Fruit fly (Drosophila melanogaster): ENCODE data around the gene CG18754.

Gene CG18754

DNA sequence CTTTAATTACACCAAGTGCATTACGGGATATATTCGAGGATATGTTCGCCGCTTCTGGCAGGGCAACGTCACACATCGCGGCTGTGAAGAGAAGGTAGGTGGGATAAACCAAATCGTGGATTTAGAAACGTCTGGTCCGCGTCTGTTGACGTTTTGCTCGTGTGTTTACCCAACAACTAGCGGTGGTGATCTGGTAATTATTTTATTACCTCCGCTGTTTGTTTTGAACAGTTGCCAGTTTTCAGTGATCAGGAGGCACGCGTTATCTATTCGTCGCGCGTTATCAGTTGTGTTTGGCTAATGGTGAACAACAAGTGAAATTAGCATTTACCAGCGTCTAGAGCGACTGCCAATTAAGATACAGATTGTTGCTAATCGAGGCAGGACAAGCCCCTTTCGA, 45.2 kb downstream of the CG18754 start (continued):
- no peak for TF ChIP-seq sisA (GFP tag; IDR thresholded peaks at IDR 0.05)
- TF ChIP-seq CG1792 (GFP tag; optimal IDR thresholded peaks at IDR 0.05), result no peak
- TF ChIP-seq CG1529 (GFP tag; optimal IDR thresholded peaks at IDR 0.05), result no peak
- no peak for TF ChIP-seq disco-r (GFP tag; optimal IDR thresholded peaks at IDR 0.05)
- TF ChIP-seq ash1 (GFP tag; optimal IDR thresholded peaks at IDR 0.05), result peak; percentile 72
- TF ChIP-seq CG14667 (GFP tag; IDR thresholded peaks at IDR 0.05), result no peak
- TF ChIP-seq CG1233 (GFP tag; optimal IDR thresholded peaks at IDR 0.05), result peak; percentile 68
- no peak for TF ChIP-seq HLH4C (GFP tag; IDR thresholded peaks at IDR 0.05; ENCODE audit: partially characterized antibody)
- TF ChIP-seq Xrp1 (GFP tag; IDR thresholded peaks at IDR 0.05), result peak; percentile 53; the same call in 1 of the 2 replicates
- peak; percentile 27 for TF ChIP-seq CG15269 (tag; optimal IDR thresholded peaks at IDR 0.05)
- peak; percentile 42 for TF ChIP-seq Hand (GFP tag; optimal IDR thresholded peaks at IDR 0.05)
- TF ChIP-seq CG15011 (GFP tag; optimal IDR thresholded peaks at IDR 0.05), result peak; percentile 24
- TF ChIP-seq unpg (GFP tag; optimal IDR thresholded peaks at IDR 0.05), result peak; percentile 40
- peak; percentile 15 for TF ChIP-seq CG12299 (tag; optimal IDR thresholded peaks at IDR 0.05)
- TF ChIP-seq Deaf1 (tag; optimal IDR thresholded peaks at IDR 0.05), result no peak
- TF ChIP-seq CG17829 (tag; optimal IDR thresholded peaks at IDR 0.05), result no peak
- peak; percentile 66 for TF ChIP-seq CG12769 (tag; optimal IDR thresholded peaks at IDR 0.05)
- TF ChIP-seq Aef1 (GFP tag; IDR thresholded peaks at IDR 0.05), result no peak
- no peak for TF ChIP-seq bbx (GFP tag; IDR thresholded peaks at IDR 0.05; ENCODE audit: partially characterized antibody)
- peak; percentile 9 for TF ChIP-seq CG1603 (tag; optimal IDR thresholded peaks at IDR 0.05)
- TF ChIP-seq hkb (optimal IDR thresholded peaks at IDR 0.05), result no peak
- peak; percentile 54; the same call in 1 of the 2 replicates for TF ChIP-seq hkb (GFP tag; IDR thresholded peaks at IDR 0.05)
- TF ChIP-seq MESR4 (GFP tag; optimal IDR thresholded peaks at IDR 0.05), result no peak
- peak; percentile 86 for TF ChIP-seq CG6813 (GFP tag; optimal IDR thresholded peaks at IDR 0.05)
- TF ChIP-seq Dip3 (GFP tag; optimal IDR thresholded peaks at IDR 0.05), result no peak
- no peak for TF ChIP-seq CG6175 (GFP tag; IDR thresholded peaks at IDR 0.05)
- peak; percentile 77 for TF ChIP-seq BtbVII (GFP tag; optimal IDR thresholded peaks at IDR 0.05)
- TF ChIP-seq HHEX (GFP tag; optimal IDR thresholded peaks at IDR 0.05), result peak; percentile 60
- TF ChIP-seq CoRest (tag; optimal IDR thresholded peaks at IDR 0.05), result no peak
- TF ChIP-seq lmd (GFP tag; IDR thresholded peaks at IDR 0.05), result no peak
- no peak for TF ChIP-seq gfzf (GFP tag; optimal IDR thresholded peaks at IDR 0.05)
- no peak for TF ChIP-seq abd-A (tag; optimal IDR thresholded peaks at IDR 0.05)
- no peak for TF ChIP-seq NFAT (GFP tag; IDR thresholded peaks at IDR 0.05)
- no peak for TF ChIP-seq CG7372 (GFP tag; IDR thresholded peaks at IDR 0.05)
- TF ChIP-seq CG9727 (GFP tag; optimal IDR thresholded peaks at IDR 0.05), result peak; percentile 47
- TF ChIP-seq YL-1 (GFP tag; optimal IDR thresholded peaks at IDR 0.05), result peak; percentile 23
- TF ChIP-seq CG13296 (GFP tag; optimal IDR thresholded peaks at IDR 0.05), result peak; percentile 81
- no peak for TF ChIP-seq seq (GFP tag; IDR thresholded peaks at IDR 0.05)
- TF ChIP-seq Fer3 (tag; optimal IDR thresholded peaks at IDR 0.05), result peak; percentile 47
- TF ChIP-seq CG7745 (tag; optimal IDR thresholded peaks at IDR 0.05), result no peak
- TF ChIP-seq gce (GFP tag; IDR thresholded peaks at IDR 0.05), result peak; percentile 28; the same call in 1 of the 3 replicates
- no peak for TF ChIP-seq wor (GFP tag; IDR thresholded peaks at IDR 0.05)
- TF ChIP-seq CG4424 (GFP tag; optimal IDR thresholded peaks at IDR 0.05), result no peak
- peak; percentile 47 for TF ChIP-seq gro (GFP tag; optimal IDR thresholded peaks at IDR 0.05)
- no peak for TF ChIP-seq MBD-R2 (GFP tag; IDR thresholded peaks at IDR 0.05)
- TF ChIP-seq Sry-β (GFP tag; optimal IDR thresholded peaks at IDR 0.05), result no peak
- 0 out of 3 replicates have a peak, but pooled peaks have one; percentile 8 for TF ChIP-seq CG11695 (GFP tag; IDR thresholded peaks at IDR 0.05)
- TF ChIP-seq CG33557 (GFP tag; optimal IDR thresholded peaks at IDR 0.05), result no peak
- TF ChIP-seq CG11247 (GFP tag; IDR thresholded peaks at IDR 0.05), result no peak
- TF ChIP-seq CG12391 (tag; optimal IDR thresholded peaks at IDR 0.05), result no peak
- TF ChIP-seq CG15073 (GFP tag; optimal IDR thresholded peaks at IDR 0.05), result no peak
